Worm (Caenorhabditis elegans) whole organism, L4 larva: ENCODE measurements around the gene F59B2.15.

Experiments
- D1046.2 ChIP-seq: fragments of 200-800 bp; sonication (Bioruptor generic); IDR thresholded peaks from 2 replicates; pipeline ENCODE4 v1.3.6; 2022; ENCODE audit warnings: missing genetic modification characterization, missing compliant biosample characterization
- F10B5.3 ChIP-seq: sonication (generic microtip); optimal IDR thresholded peaks from 2 replicates; lab custom pipeline; 2016; ENCODE audit warnings: mild to moderate bottlenecking, missing genetic modification characterization, missing compliant biosample characterization
- F26F4.8 ChIP-seq: fragments of 200-800 bp; sonication (Bioruptor generic); conservative IDR thresholded peaks from 2 replicates; pipeline ENCODE4 v1.3.6; 2022; ENCODE audit warnings: missing genetic modification characterization, missing compliant biosample characterization
- F44E2.7 ChIP-seq: fragments of 200-800 bp; sonication (Bioruptor generic); IDR thresholded peaks from 2 replicates; pipeline ENCODE4 v2.1.2; 2022; ENCODE audit warnings: missing genetic modification characterization, missing compliant biosample characterization
- T20F7.1 ChIP-seq: fragments of 200-800 bp; sonication (Bioruptor generic); optimal IDR thresholded peaks from 2 replicates; lab custom pipeline; 2018; ENCODE audit warnings: mild to moderate bottlenecking, missing genetic modification characterization, missing compliant biosample characterization
- Y105C5A.15 ChIP-seq: fragments of 200-800 bp; sonication (Bioruptor generic); IDR thresholded peaks from 2 replicates; pipeline ENCODE4 v1.3.6; 2022; ENCODE audit warnings: missing genetic modification characterization, missing compliant biosample characterization
- Y48G9A.11 ChIP-seq: fragments of 200-800 bp; sonication (Bioruptor generic); IDR thresholded peaks from 2 replicates; pipeline ENCODE4 v1.3.6; 2022; ENCODE audit warnings: missing genetic modification reagents, missing genetic modification characterization, missing compliant biosample characterization
- Y75B8A.6 ChIP-seq: fragments of 200-800 bp; sonication (Bioruptor generic); IDR thresholded peaks from 2 replicates; pipeline ENCODE4 v1.3.6; 2022; ENCODE audit warnings: missing genetic modification reagents, missing genetic modification characterization, missing compliant biosample characterization
- ZK337.2 ChIP-seq: fragments of 200-800 bp; sonication (Bioruptor generic); IDR thresholded peaks from 2 replicates; pipeline ENCODE4 v1.3.6; 2022; ENCODE audit warnings: missing genetic modification reagents, missing genetic modification characterization, missing compliant biosample characterization
- ZK546.5 ChIP-seq, 2 experiments: sonication (generic microtip); optimal IDR thresholded peaks; 2 replicates each; lab custom pipeline; 2017; ENCODE audit warnings: missing biosample characterization in 2 of 2, missing genetic modification characterization in 2 of 2
- aha-1 ChIP-seq: fragments of 150-350 bp; peaks from one replicate; lab custom pipeline; 2014; ENCODE audit warnings: missing biosample characterization, missing genetic modification characterization
- ama-1 ChIP-seq: fragments of 150-350 bp; optimal IDR thresholded peaks from 2 replicates; lab custom pipeline; 2014; ENCODE audit warnings: inconsistent platforms, mixed read lengths
- ceh-20 ChIP-seq: fragments of 200-800 bp; sonication (Bioruptor generic); IDR thresholded peaks from 2 replicates; pipeline ENCODE4 v1.3.6; 2022; ENCODE audit warnings: missing genetic modification reagents, missing genetic modification characterization, missing compliant biosample characterization
- ces-1 ChIP-seq: fragments of 150-350 bp; sonication (generic microtip); optimal IDR thresholded peaks from 4 replicates; lab custom pipeline; 2014; ENCODE audit warnings: missing biosample characterization, missing genetic modification reagents, missing genetic modification characterization
- ctbp-1 ChIP-seq: fragments of 200-800 bp; sonication (Bioruptor generic); IDR thresholded peaks from 2 replicates; pipeline ENCODE4 v1.3.6; 2022; ENCODE audit warnings: missing genetic modification reagents, missing genetic modification characterization, missing compliant biosample characterization
- daf-19 ChIP-seq: fragments of 200-800 bp; sonication (Bioruptor generic); conservative IDR thresholded peaks from 2 replicates; pipeline ENCODE4 v1.3.6; 2022; ENCODE audit warnings: missing genetic modification characterization, missing compliant biosample characterization
- daf-8 ChIP-seq: fragments of 200-800 bp; sonication (Bioruptor generic); IDR thresholded peaks from 2 replicates; pipeline ENCODE4 v1.3.6; 2022; ENCODE audit warnings: missing genetic modification characterization, missing compliant biosample characterization
- dmd-8 ChIP-seq: fragments of 200-800 bp; sonication (Bioruptor generic); IDR thresholded peaks from 2 replicates; pipeline ENCODE4 v1.3.6; 2022; ENCODE audit warnings: missing genetic modification characterization, missing compliant biosample characterization
- dmd-9 ChIP-seq: fragments of 200-800 bp; sonication (Bioruptor generic); IDR thresholded peaks from 2 replicates; pipeline ENCODE4 v1.3.6; 2022; ENCODE audit warnings: missing genetic modification reagents, missing genetic modification characterization, missing compliant biosample characterization
- duxl-1 ChIP-seq: sonication (generic microtip); optimal IDR thresholded peaks from 2 replicates; lab custom pipeline; 2016; ENCODE audit warnings: mild to moderate bottlenecking, missing genetic modification characterization, moderate library complexity, missing compliant biosample characterization; ENCODE audit not compliant: poor library complexity
- gei-8 ChIP-seq: fragments of 200-800 bp; sonication (Bioruptor generic); optimal IDR thresholded peaks from 2 replicates; lab custom pipeline; 2018; ENCODE audit warnings: mild to moderate bottlenecking, missing genetic modification characterization, missing compliant biosample characterization
- hlh-11 ChIP-seq: fragments of 200-800 bp; sonication (Bioruptor generic); optimal IDR thresholded peaks from 2 replicates; lab custom pipeline; 2018; ENCODE audit warnings: mild to moderate bottlenecking, missing genetic modification characterization, missing compliant biosample characterization
- hlh-30 ChIP-seq: sonication (generic microtip); optimal IDR thresholded peaks from 2 replicates; lab custom pipeline; 2017; ENCODE audit warnings: antibody characterized with exemption, mild to moderate bottlenecking, missing genetic modification characterization, missing compliant biosample characterization; ENCODE audit not compliant: insufficient read depth
- hmg-1.1 ChIP-seq: fragments of 200-800 bp; sonication (Bioruptor generic); IDR thresholded peaks from 2 replicates; pipeline ENCODE4 v1.3.6; 2022; ENCODE audit warnings: missing genetic modification reagents, missing genetic modification characterization, missing compliant biosample characterization
- lim-7 ChIP-seq: fragments of 200-800 bp; sonication (Bioruptor generic); IDR thresholded peaks from 2 replicates; pipeline ENCODE4 v1.3.6; 2022; ENCODE audit warnings: missing genetic modification characterization, missing compliant biosample characterization
- lin-13 ChIP-seq: fragments of 150-350 bp; optimal IDR thresholded peaks from 2 replicates; lab custom pipeline; 2014; ENCODE audit warnings: missing biosample characterization, missing genetic modification reagents, missing genetic modification characterization
- lin-15B ChIP-seq: fragments of 150-350 bp; sonication (generic microtip); optimal IDR thresholded peaks from 3 replicates; lab custom pipeline; 2014; ENCODE audit warnings: missing biosample characterization, missing genetic modification characterization
- mdt-29 ChIP-seq: fragments of 200-800 bp; sonication (Bioruptor generic); IDR thresholded peaks from 2 replicates; pipeline ENCODE4 v1.3.6; 2022; ENCODE audit warnings: missing genetic modification reagents, missing genetic modification characterization, missing compliant biosample characterization
- mep-1 ChIP-seq: fragments of 150-350 bp; sonication (generic microtip); optimal IDR thresholded peaks from 3 replicates; lab custom pipeline; 2014; ENCODE audit warnings: missing biosample characterization, missing genetic modification characterization
- mes-2 ChIP-seq: sonication (generic microtip); optimal IDR thresholded peaks from 2 replicates; lab custom pipeline; 2016; ENCODE audit warnings: missing genotype, mild to moderate bottlenecking, missing genetic modification characterization, missing compliant biosample characterization; ENCODE audit not compliant: poor library complexity, severe bottlenecking
- nhr-10 ChIP-seq: fragments of 150-350 bp; optimal IDR thresholded peaks from 2 replicates; lab custom pipeline; 2014; ENCODE audit warnings: missing biosample characterization, missing genetic modification characterization
- nhr-102 ChIP-seq: sonication (generic microtip); optimal IDR thresholded peaks from 2 replicates; lab custom pipeline; 2016; ENCODE audit warnings: mild to moderate bottlenecking, missing genetic modification characterization, moderate library complexity, missing compliant biosample characterization
- nhr-11 ChIP-seq: fragments of 150-350 bp; optimal IDR thresholded peaks from 2 replicates; lab custom pipeline; 2014; ENCODE audit warnings: missing biosample characterization, missing genetic modification characterization
- nhr-111 ChIP-seq: fragments of 200-800 bp; sonication (Bioruptor generic); optimal IDR thresholded peaks from 2 replicates; lab custom pipeline; 2018; ENCODE audit warnings: mild to moderate bottlenecking, missing genetic modification characterization, missing compliant biosample characterization
- nhr-237 ChIP-seq: sonication (generic microtip); optimal IDR thresholded peaks from 2 replicates; lab custom pipeline; 2017; ENCODE audit warnings: missing biosample characterization, missing genetic modification characterization
- nhr-25 ChIP-seq: sonication (generic microtip); optimal IDR thresholded peaks from 2 replicates; lab custom pipeline; 2017; ENCODE audit warnings: missing genetic modification characterization, mild to moderate bottlenecking, missing compliant biosample characterization, antibody characterized with exemption, moderate library complexity, borderline replicate concordance; ENCODE audit not compliant: insufficient read depth
- nhr-28 ChIP-seq: fragments of 150-350 bp; optimal IDR thresholded peaks from 2 replicates; lab custom pipeline; 2014; ENCODE audit warnings: missing biosample characterization, missing genetic modification characterization
- nhr-41 ChIP-seq: fragments of 200-800 bp; sonication (Bioruptor generic); IDR thresholded peaks from 2 replicates; pipeline ENCODE4 v1.3.6; 2022; ENCODE audit warnings: missing genetic modification reagents, missing genetic modification characterization, missing compliant biosample characterization
- nhr-48 ChIP-seq: sonication (generic microtip); optimal IDR thresholded peaks from 2 replicates; lab custom pipeline; 2016; ENCODE audit warnings: mild to moderate bottlenecking, missing genetic modification characterization, missing compliant biosample characterization
- nhr-77 ChIP-seq: fragments of 150-350 bp; optimal IDR thresholded peaks from 2 replicates; lab custom pipeline; 2014; ENCODE audit warnings: missing biosample characterization, missing genetic modification characterization
- pha-4 ChIP-seq, 2 experiments: fragments of 150-350 bp in 1 of 2; fragments of 200-800 bp in 1 of 2; sonication (Bioruptor generic) in 1 of 2; IDR thresholded peaks in 1 of 2; optimal IDR thresholded peaks in 1 of 2; 2 replicates each; pipeline versions ENCODE4 v1.3.6 to Lab custom; 2014 to 2022; ENCODE audit warnings: missing genetic modification characterization in 2 of 2, missing genetic modification reagents in 2 of 2, missing biosample characterization in 1 of 2, missing compliant biosample characterization in 1 of 2
- php-3 ChIP-seq: fragments of 200-800 bp; sonication (Bioruptor generic); IDR thresholded peaks from 2 replicates; pipeline ENCODE4 v1.3.6; 2022; ENCODE audit warnings: missing genetic modification reagents, missing genetic modification characterization, missing compliant biosample characterization
- sdz-12 ChIP-seq: fragments of 200-800 bp; sonication (Bioruptor generic); optimal IDR thresholded peaks from 2 replicates; lab custom pipeline; 2018; ENCODE audit warnings: mild to moderate bottlenecking, missing genetic modification characterization, missing compliant biosample characterization
- spr-1 ChIP-seq: sonication (generic microtip); optimal IDR thresholded peaks from 2 replicates; lab custom pipeline; 2016; ENCODE audit warnings: mild to moderate bottlenecking, missing genetic modification characterization, missing compliant biosample characterization
- tag-97 ChIP-seq: fragments of 200-800 bp; sonication (Bioruptor generic); IDR thresholded peaks from 2 replicates; pipeline ENCODE4 v1.3.6; 2022; ENCODE audit warnings: missing genetic modification characterization, missing compliant biosample characterization
- tra-1 ChIP-seq: fragments of 200-800 bp; sonication (Bioruptor generic); IDR thresholded peaks from 2 replicates; pipeline ENCODE4 v1.3.6; 2022; ENCODE audit warnings: missing genetic modification reagents, missing genetic modification characterization, missing compliant biosample characterization
- vab-7 ChIP-seq: fragments of 200-800 bp; sonication (Bioruptor generic); IDR thresholded peaks from 2 replicates; pipeline ENCODE4 v1.3.6; 2022; ENCODE audit warnings: missing genetic modification reagents, missing genetic modification characterization, missing compliant biosample characterization
- zag-1 ChIP-seq: fragments of 150-350 bp; optimal IDR thresholded peaks from 2 replicates; lab custom pipeline; 2014; ENCODE audit warnings: missing biosample characterization, missing genetic modification characterization
- zfp-3 ChIP-seq: fragments of 200-800 bp; sonication (Bioruptor generic); conservative IDR thresholded peaks from 2 replicates; pipeline ENCODE4 v1.3.6; 2022; ENCODE audit warnings: missing genetic modification reagents, missing genetic modification characterization, missing compliant biosample characterization
- zip-11 ChIP-seq: fragments of 200-800 bp; sonication (Bioruptor generic); IDR thresholded peaks from 2 replicates; pipeline ENCODE4 v1.3.6; 2022; ENCODE audit warnings: missing genetic modification characterization, missing compliant biosample characterization
- ztf-11 ChIP-seq: fragments of 150-350 bp; optimal IDR thresholded peaks from 2 replicates; lab custom pipeline; 2014; ENCODE audit warnings: missing biosample characterization, missing genetic modification characterization
- ztf-7 ChIP-seq: fragments of 150-350 bp; optimal IDR thresholded peaks from 2 replicates; lab custom pipeline; 2014; ENCODE audit warnings: missing biosample characterization, missing genetic modification characterization

Gene F59B2.15

DNA sequence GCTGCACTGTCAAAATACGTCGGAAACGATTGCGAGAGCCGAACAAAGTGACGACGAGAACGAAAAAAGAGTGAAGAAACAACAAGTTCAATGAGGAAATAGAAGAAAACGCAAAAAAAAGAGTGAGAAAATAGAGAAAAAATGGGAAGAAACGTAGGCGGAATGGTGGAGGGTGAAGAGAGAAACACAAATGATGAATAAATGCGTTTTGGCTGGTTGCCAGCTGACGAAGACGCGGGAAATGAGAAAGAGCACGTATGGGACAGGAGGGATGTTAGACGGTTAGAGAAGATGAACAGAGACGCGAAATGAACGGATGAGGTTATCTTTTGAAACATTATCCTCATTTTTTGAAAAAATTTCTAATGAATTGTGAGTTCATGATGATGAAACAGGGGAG, 17.5 kb downstream of the F59B2.15 start (continued):
- TF ChIP-seq pha-4 (GFP tag; IDR thresholded peaks at IDR 0.05; lab: Robert Waterston, UW) (no peak), pha-4 (tag; optimal IDR thresholded peaks at IDR 0.05; lab: Kevin White, UChicago) (no peak), mes-2 (tag; lab: Kevin White, UChicago) (peak; percentile 8), nhr-11 (peak; percentile 68), hmg-1.1 (GFP tag; lab: Robert Waterston, UW) (peak; percentile 62), dmd-8 (GFP tag; lab: Robert Waterston, UW) (no peak), nhr-102 (no peak), ZK337.2 (no peak), nhr-48 (tag; lab: Kevin White, UChicago) (no peak), gei-8 (GFP tag; lab: Kevin White, UChicago) (no peak), ama-1 (lab: Kevin White, UChicago) (no peak), tag-97 (GFP tag; lab: Robert Waterston, UW) (no peak), aha-1 (tag; lab: Kevin White, UChicago) (peak; percentile 98), ZK546.5 (tag; optimal IDR thresholded peaks at IDR 0.05; lab: Kevin White, UChicago) (no peak), php-3 (GFP tag; lab: Robert Waterston, UW) (no peak), D1046.2 (GFP tag; lab: Robert Waterston, UW) (no peak), Y105C5A.15 (GFP tag; lab: Robert Waterston, UW) (no peak), nhr-77 (peak; percentile 19), nhr-25 (tag; lab: Kevin White, UChicago) (no peak), F10B5.3 (tag; lab: Kevin White, UChicago) (no peak), mep-1 (tag; lab: Kevin White, UChicago) (peak; percentile 70), vab-7 (GFP tag; lab: Robert Waterston, UW) (0 out of 2 replicates have a peak, but pooled peaks have one; percentile 15), ceh-20 (GFP tag; lab: Robert Waterston, UW) (0 out of 2 replicates have a peak, but pooled peaks have one; percentile 48), Y48G9A.11 (GFP tag; lab: Robert Waterston, UW) (no peak), lim-7 (GFP tag; lab: Robert Waterston, UW) (no peak), mdt-29 (GFP tag; lab: Robert Waterston, UW) (no peak), hlh-30 (tag; lab: Kevin White, UChicago) (peak; percentile 59), zfp-3 (GFP tag; lab: Robert Waterston, UW) (no peak), lin-13 (GFP tag; lab: Kevin White, UChicago) (no peak), ztf-11 (tag; lab: Kevin White, UChicago) (no peak), ces-1 (GFP tag; lab: Kevin White, UChicago) (peak; percentile 15), duxl-1 (no peak), daf-19 (GFP tag; lab: Robert Waterston, UW) (no peak), nhr-111 (GFP tag; lab: Kevin White, UChicago) (no peak), sdz-12 (GFP tag; lab: Kevin White, UChicago) (no peak), nhr-10 (tag; lab: Kevin White, UChicago) (no peak), nhr-237 (tag; lab: Kevin White, UChicago) (no peak), nhr-41 (no peak), F44E2.7 (no peak), dmd-9 (GFP tag; lab: Robert Waterston, UW) (no peak), lin-15B (tag; lab: Kevin White, UChicago) (no peak), tra-1 (no peak), zip-11 (GFP tag; lab: Robert Waterston, UW) (no peak), ctbp-1 (GFP tag; lab: Robert Waterston, UW) (peak; percentile 64; the same call in 1 of the 2 replicates), hlh-11 (tag; lab: Kevin White, UChicago) (peak; percentile 83), spr-1 (tag; lab: Kevin White, UChicago) (no peak), F26F4.8 (GFP tag; lab: Robert Waterston, UW) (no peak), ztf-7 (no peak), Y75B8A.6 (GFP tag; lab: Robert Waterston, UW) (no peak), T20F7.1 (GFP tag; lab: Kevin White, UChicago) (no peak), zag-1 (tag; lab: Kevin White, UChicago) (no peak), daf-8 (GFP tag; lab: Robert Waterston, UW) (no peak), nhr-28 (tag; lab: Kevin White, UChicago) (peak; percentile 46)
